Worm (Caenorhabditis elegans) whole organism, L2 larva: ENCODE data around the gene bcmo-1.
A peak's percentile ranks its signal among the peaks of the same experiment; 100 is the strongest.

Source experiments
- C34F6.9 ChIP-seq: fragments of 150-350 bp; optimal IDR thresholded peaks from 2 replicates; lab custom pipeline; 2014; ENCODE audit warnings: missing biosample characterization, missing genetic modification characterization
- R02D3.7 ChIP-seq: fragments of 150-350 bp; optimal IDR thresholded peaks from 2 replicates; lab custom pipeline; 2014; ENCODE audit warnings: missing biosample characterization, missing genetic modification characterization
- alr-1 ChIP-seq: fragments of 150-350 bp; optimal IDR thresholded peaks from 2 replicates; lab custom pipeline; 2014; ENCODE audit warnings: missing biosample characterization, missing genetic modification characterization
- ama-1 ChIP-seq: fragments of 150-350 bp; optimal IDR thresholded peaks from 2 replicates; lab custom pipeline; 2018; ENCODE audit warnings: inconsistent platforms
- blmp-1 ChIP-seq: sonication (generic microtip); optimal IDR thresholded peaks from 2 replicates; lab custom pipeline; 2017; ENCODE audit warnings: missing genetic modification characterization, mild to moderate bottlenecking, missing compliant biosample characterization, antibody characterized with exemption, moderate library complexity; ENCODE audit not compliant: insufficient read depth
- ceh-82 ChIP-seq: fragments of 150-350 bp; optimal IDR thresholded peaks from 2 replicates; lab custom pipeline; 2014; ENCODE audit warnings: missing biosample characterization, missing genetic modification characterization
- crh-2 ChIP-seq: sonication (generic microtip); optimal IDR thresholded peaks from 2 replicates; lab custom pipeline; 2017; ENCODE audit warnings: missing biosample characterization, missing genetic modification characterization
- fos-1 ChIP-seq: fragments of 150-350 bp; optimal IDR thresholded peaks from 2 replicates; lab custom pipeline; 2014; ENCODE audit warnings: missing biosample characterization, missing genetic modification characterization
- lin-13 ChIP-seq: fragments of 150-350 bp; optimal IDR thresholded peaks from 2 replicates; lab custom pipeline; 2014; ENCODE audit warnings: missing biosample characterization, missing genetic modification reagents, missing genetic modification characterization
- lsy-2 ChIP-seq, 2 experiments: fragments of 150-350 bp in 1 of 2; sonication (generic microtip) in 1 of 2; optimal IDR thresholded peaks; 2 replicates each; lab custom pipeline; 2014 to 2017; ENCODE audit warnings: missing biosample characterization in 2 of 2, missing genetic modification characterization in 2 of 2
- mbf-1 ChIP-seq: sonication (generic microtip); optimal IDR thresholded peaks from 2 replicates; lab custom pipeline; 2017; ENCODE audit warnings: missing biosample characterization, missing genetic modification characterization
- mdl-1 ChIP-seq, 2 experiments: fragments of 150-350 bp in 1 of 2; sonication (generic microtip) in 1 of 2; optimal IDR thresholded peaks; 2 replicates each; lab custom pipeline; 2017; ENCODE audit warnings: missing biosample characterization in 2 of 2, missing genetic modification characterization in 2 of 2
- nhr-11 ChIP-seq: fragments of 150-350 bp; optimal IDR thresholded peaks from 2 replicates; lab custom pipeline; 2014; ENCODE audit warnings: missing biosample characterization, missing genetic modification characterization
- nhr-12 ChIP-seq: fragments of 150-350 bp; optimal IDR thresholded peaks from 2 replicates; lab custom pipeline; 2014; ENCODE audit warnings: missing biosample characterization, missing genetic modification characterization
- nhr-129 ChIP-seq: fragments of 150-350 bp; optimal IDR thresholded peaks from 2 replicates; lab custom pipeline; 2014; ENCODE audit warnings: missing biosample characterization, missing genetic modification characterization
- nhr-77 ChIP-seq: fragments of 150-350 bp; optimal IDR thresholded peaks from 2 replicates; lab custom pipeline; 2014; ENCODE audit warnings: missing biosample characterization, missing genetic modification characterization
- peb-1 ChIP-seq: fragments of 150-350 bp; optimal IDR thresholded peaks from 2 replicates; lab custom pipeline; 2014; ENCODE audit warnings: missing biosample characterization, missing genetic modification characterization
- sem-4 ChIP-seq: fragments of 150-350 bp; optimal IDR thresholded peaks from 2 replicates; lab custom pipeline; 2014; ENCODE audit warnings: missing biosample characterization, missing genetic modification reagents, missing genetic modification characterization
- skn-1 ChIP-seq: sonication (generic microtip); optimal IDR thresholded peaks from 2 replicates; lab custom pipeline; 2017; ENCODE audit warnings: missing biosample characterization, missing genetic modification characterization
- sma-3 ChIP-seq: sonication (generic microtip); optimal IDR thresholded peaks from 2 replicates; lab custom pipeline; 2016; ENCODE audit warnings: missing genetic modification reagents, missing genetic modification characterization, missing compliant biosample characterization
- sma-9 ChIP-seq, 2 experiments: fragments of 150-350 bp in 1 of 2; sonication (generic microtip) in 1 of 2; optimal IDR thresholded peaks; 2 replicates each; lab custom pipeline; 2014 to 2016; ENCODE audit warnings: missing genetic modification characterization in 2 of 2, mild to moderate bottlenecking in 1 of 2, missing biosample characterization in 1 of 2, missing compliant biosample characterization in 1 of 2, missing genetic modification reagents in 1 of 2, moderate library complexity in 1 of 2
- unc-55 ChIP-seq: fragments of 150-350 bp; sonication (generic microtip); optimal IDR thresholded peaks from 3 replicates; lab custom pipeline; 2014; ENCODE audit warnings: missing biosample characterization, missing genetic modification reagents, missing genetic modification characterization
- unc-62 ChIP-seq: fragments of 150-350 bp; optimal IDR thresholded peaks from 2 replicates; lab custom pipeline; 2014; ENCODE audit warnings: missing biosample characterization, missing genetic modification reagents, missing genetic modification characterization
- zag-1 ChIP-seq: fragments of 150-350 bp; optimal IDR thresholded peaks from 2 replicates; lab custom pipeline; 2014; ENCODE audit warnings: missing biosample characterization, missing genetic modification characterization

The bcmo-1 gene

DNA sequence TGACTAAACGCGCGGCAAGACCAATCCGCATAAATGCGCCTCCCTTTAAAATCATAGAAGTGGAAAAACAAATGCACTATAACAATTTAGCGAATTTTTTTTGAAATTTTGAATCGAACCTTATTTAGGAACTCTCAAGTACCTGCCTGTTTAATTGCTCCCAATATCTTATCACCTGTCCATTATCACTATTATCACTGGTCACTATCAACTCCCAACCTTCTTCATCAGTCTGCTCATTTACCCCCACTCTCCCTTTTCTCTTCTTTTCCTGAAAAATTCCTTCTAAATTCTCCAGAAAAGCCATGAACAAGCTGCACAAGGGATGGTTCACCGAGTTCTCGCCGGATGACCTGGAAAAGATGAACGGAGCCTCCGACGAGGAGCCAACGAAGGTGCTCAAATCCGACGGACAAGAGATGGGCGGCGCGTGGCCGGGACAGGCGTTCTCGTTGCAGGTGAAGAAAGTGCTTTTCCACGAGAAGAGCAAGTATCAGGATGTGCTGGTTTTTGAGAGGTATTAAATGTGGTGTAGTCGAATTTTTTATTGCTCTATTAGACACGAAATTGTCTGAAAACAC, 23.8 kb upstream of the bcmo-1 start, which contains the start of gene spds-1:
TSS of gene spds-1 (plus strand) at position 298 of the 581 bp plus-strand sequence.
- TF ChIP-seq fos-1 (tag; lab: Kevin White, UChicago) (peak; percentile 36), mdl-1 (tag; optimal IDR thresholded peaks at IDR 0.05; lab: Kevin White, UChicago) (no peak)

DNA sequence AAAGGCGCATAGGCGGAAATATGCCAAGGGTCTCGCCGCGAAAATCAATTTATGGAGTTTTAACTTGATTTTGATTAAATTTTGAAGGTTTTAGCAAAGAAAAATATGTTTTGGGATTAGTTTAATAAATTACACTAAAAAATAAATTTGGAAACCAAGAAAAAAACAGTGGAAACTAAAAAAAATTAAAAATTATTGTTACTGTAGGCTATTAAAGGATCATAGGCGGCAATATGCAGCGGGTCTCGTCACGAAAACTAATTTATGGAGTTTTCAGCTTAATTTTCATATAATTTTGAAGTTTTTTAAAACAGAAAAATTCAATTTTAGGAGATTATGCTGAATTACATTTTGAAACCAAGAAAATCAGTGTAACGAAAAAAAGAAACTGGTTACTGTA, 21.7 kb upstream of the bcmo-1 start:
- TF ChIP-seq C34F6.9 (tag; lab: Kevin White, UChicago) (no peak), ama-1 (lab: Kevin White, UChicago) (no peak), nhr-11 (no peak), fos-1 (tag; lab: Kevin White, UChicago) (no peak), unc-55 (GFP tag; lab: Kevin White, UChicago) (no peak)

DNA sequence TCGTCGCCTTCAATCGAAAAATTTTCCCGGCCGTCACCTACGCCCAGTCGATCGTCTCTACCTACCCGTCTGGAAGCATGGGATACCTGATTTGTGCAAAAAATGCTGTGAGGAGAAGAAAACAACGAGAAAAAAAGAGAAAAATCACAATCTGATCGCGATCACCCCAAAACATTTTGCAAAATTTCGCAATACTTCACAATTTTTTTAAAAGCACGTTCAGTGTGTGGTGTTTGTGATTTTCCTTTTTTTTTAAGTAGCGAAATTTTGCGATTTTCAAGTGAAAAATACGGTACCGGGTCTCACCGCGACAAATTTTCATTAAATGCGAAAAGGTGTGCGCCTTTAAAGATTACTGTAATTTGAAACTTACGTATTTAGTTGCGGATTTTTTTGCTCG, 20.8 kb upstream of the bcmo-1 start:
- TF ChIP-seq alr-1 (no peak), nhr-129 (tag; lab: Kevin White, UChicago) (peak; percentile 72), blmp-1 (no peak), lsy-2 (tag; optimal IDR thresholded peaks at IDR 0.05; lab: Kevin White, UChicago) (no peak)

DNA sequence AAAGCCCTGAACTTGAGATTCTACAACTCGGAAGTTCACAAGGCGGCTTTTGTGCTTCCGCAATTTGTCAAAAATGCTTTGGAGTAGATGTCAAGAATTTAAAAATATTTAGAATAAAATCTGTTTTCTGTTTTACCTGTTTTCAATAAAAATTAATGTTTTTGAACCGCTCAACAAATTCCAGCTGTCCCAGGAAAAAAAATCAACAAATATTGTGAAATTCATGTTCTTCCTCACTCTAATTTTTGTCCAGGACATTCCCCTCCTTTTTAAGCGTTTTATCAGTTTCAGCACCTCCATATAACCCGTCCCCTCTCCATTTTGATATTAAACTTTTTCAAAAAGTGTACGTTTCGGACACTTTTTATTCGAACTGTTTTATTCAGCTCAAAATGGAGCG, 19.8 kb upstream of the bcmo-1 start, which contains the start of gene Y46G5A.20:
TSS of gene Y46G5A.20 (plus strand) at position 301 of the 400 bp plus-strand sequence.
- TF ChIP-seq sma-3 (no peak), skn-1 (tag; lab: Kevin White, UChicago) (no peak), peb-1 (tag; lab: Kevin White, UChicago) (no peak), unc-55 (GFP tag; lab: Kevin White, UChicago) (no peak), fos-1 (tag; lab: Kevin White, UChicago) (peak; percentile 5), nhr-77 (tag; lab: Kevin White, UChicago) (no peak), unc-62 (no peak)

DNA sequence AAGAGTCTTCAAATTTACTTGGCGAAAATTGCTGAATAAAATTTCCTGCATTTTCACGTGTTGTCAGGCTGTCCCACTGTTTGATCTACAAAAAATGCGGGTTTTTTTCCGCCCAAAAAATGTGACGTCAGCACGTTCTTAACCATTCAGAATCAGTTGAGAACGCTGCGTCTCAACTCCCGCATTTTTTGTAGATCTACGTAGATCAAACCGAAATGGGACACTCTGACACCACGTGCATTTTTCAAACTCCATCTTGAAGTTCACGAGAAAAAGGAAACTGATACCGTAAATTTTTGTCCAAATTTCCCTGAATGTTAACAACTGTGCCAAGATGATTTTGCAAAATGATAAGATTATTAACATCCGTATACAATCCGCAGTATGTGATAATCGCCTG, 17.2 kb upstream of the bcmo-1 start:
- TF ChIP-seq ceh-82 (tag; lab: Kevin White, UChicago): no peak
- TF ChIP-seq crh-2: no peak
- TF ChIP-seq nhr-12 (tag; lab: Kevin White, UChicago): no peak

DNA sequence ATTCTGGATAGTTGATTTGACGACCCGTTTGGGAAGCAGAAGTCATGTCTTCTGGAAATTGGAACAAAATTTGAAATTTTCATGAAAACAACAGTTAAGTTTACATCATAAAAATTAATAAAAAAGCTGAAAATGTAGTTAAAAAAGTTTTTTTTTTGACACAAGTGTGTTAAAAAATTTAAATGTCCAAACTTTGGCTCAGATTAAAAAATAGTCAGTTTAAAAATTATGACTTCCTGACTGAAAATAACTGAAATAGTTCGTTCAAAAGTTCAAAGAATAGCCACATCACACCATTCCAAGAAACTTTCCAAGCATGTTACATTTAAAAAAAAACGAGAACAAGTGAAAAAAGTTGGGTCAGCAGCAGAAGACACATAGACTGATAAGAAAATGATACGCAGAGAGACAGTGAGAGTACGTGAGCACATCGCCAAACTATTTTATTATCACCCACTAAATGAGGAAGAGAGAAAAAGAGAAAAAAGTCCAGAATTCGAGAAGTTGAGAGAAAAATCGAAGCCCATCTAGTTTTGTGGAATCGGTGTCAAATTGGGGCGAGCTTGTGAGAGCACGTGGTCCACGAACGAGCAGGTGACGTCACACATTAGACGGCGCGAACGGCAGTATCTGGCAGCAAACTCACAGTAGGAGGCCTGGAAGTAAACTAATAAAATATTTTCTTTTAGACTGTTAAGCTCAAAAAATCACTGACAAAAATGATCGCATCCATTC, 13.9 kb upstream of the bcmo-1 start, which contains the start of gene acl-7:
TSS of gene acl-7 (minus strand) at position 51 of the 735 bp plus-strand sequence.
- TF ChIP-seq fos-1 (tag; lab: Kevin White, UChicago) (peak; percentile 54), nhr-11 (no peak)

DNA sequence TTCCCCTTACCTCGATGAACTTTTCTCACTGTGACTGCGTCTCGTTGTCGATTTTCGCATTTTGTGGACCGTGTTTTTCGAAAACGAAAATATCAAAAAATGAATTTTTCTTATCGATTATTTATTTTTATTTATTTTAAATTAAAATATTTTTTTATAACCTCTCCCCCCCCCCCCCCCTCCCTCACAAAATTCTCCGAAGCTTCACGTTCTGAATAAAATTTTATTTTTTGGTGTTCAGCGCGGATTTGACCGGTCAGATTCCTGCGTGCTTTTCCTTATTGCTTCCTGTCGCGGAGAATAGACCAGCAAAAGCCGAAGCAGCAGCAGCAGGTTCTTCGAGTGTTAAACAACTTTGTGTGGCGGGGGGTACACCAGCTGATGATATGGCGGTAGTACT, 12.0 kb upstream of the bcmo-1 start, which contains the start of gene Y46G5A.22:
TSS of gene Y46G5A.22 (minus strand) at position 101 of the 400 bp plus-strand sequence.
- TF ChIP-seq zag-1 (tag; lab: Kevin White, UChicago): no peak
- TF ChIP-seq mbf-1 (tag; lab: Kevin White, UChicago): no peak
- TF ChIP-seq unc-62: no peak
- TF ChIP-seq mdl-1 (tag; optimal IDR thresholded peaks at IDR 0.05; lab: Kevin White, UChicago): no peak

DNA sequence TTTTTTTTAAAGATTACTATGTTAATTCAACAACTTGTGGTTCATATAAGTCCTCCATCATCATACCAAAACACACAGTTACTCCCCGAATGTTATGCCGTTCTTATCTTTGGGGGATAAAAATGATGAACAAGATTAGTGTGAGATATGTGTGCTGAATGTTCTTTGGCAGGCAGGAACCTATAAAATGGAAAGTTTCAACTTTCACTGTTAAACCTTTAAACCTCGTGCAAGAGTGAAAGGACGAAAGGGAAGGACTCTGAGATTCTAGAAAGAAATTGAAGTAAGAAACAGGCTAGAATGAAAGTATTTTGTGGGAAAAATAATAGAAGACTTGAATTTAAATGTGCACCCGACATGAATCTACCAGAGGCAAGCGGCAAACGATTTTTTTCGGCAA, 10.5 kb upstream of the bcmo-1 start:
- no peak for TF ChIP-seq unc-55 (GFP tag; lab: Kevin White, UChicago)
- no peak for TF ChIP-seq nhr-11
- TF ChIP-seq blmp-1: peak; percentile 80
- TF ChIP-seq nhr-129 (tag; lab: Kevin White, UChicago): no peak
- no peak for TF ChIP-seq sem-4
- TF ChIP-seq peb-1 (tag; lab: Kevin White, UChicago): no peak
- TF ChIP-seq lin-13 (GFP tag; lab: Kevin White, UChicago): no peak
- no peak for TF ChIP-seq unc-62

DNA sequence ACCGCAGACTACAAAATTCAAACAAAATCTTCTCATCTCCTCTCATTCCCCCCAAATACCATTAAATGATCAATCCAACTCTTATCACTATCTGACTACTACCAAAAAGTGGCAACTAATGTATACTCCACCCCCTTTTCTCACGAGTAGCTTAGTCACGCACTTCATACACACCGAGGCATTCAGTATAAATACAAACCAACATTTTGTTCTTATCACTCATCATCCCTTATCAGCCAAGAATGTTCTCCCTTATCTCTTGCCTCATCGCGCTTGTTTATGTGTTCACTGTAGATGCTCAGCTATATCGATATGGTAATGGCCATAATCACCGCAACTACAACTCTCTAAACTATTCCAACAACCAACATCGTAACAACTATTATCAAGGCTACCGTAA, 7.0 kb upstream of the bcmo-1 start, which contains the start of gene Y46G5A.36:
TSS of gene Y46G5A.36 (plus strand) at position 243 of the 400 bp plus-strand sequence.
- TF ChIP-seq unc-55 (GFP tag; lab: Kevin White, UChicago): no peak
- TF ChIP-seq alr-1: no peak
- peak; percentile 8 for TF ChIP-seq crh-2
- peak; percentile 21 for TF ChIP-seq sma-9 (GFP tag; optimal IDR thresholded peaks at IDR 0.05; lab: Kevin White, UChicago)
- TF ChIP-seq sma-9 (tag; optimal IDR thresholded peaks at IDR 0.05; lab: Kevin White, UChicago): no peak
- no peak for TF ChIP-seq ama-1 (lab: Kevin White, UChicago)
- TF ChIP-seq fos-1 (tag; lab: Kevin White, UChicago): peak; percentile 59
- no peak for TF ChIP-seq R02D3.7 (tag; lab: Kevin White, UChicago)
